Worm (Caenorhabditis elegans): Measurements from ENCODE around the gene Y66A7A.4.

Y66A7A.4 gene

ce11 chrIII:11589311-11589710, 23.1 kb upstream of the Y66A7A.4 start:
- TF ChIP-seq nfya-1 (tag; optimal IDR thresholded peaks at IDR 0.05) (peak; percentile 63), mec-3 (tag; optimal IDR thresholded peaks at IDR 0.05; ENCODE audit: borderline replicate concordance) (no peak)

DNA sequence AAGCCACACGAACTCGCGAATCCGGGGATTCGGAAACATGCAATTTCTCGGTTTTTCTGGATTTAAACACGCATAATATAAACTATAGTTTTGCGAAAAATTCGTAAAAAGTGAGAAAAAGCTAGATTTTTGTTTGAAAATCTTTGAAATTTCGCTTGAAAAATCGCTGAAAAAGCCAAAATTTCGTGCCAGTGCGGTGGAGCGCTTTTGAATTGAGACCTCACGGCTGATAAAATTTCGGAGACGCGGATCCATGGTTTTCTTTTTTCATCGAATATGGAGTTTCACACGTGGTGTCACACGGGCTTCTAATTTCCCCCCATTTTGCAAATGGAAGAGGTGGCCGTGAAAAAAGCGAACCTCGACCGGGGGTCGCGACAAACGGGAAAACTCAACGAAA, 22.2 kb upstream of the Y66A7A.4 start:
- TF ChIP-seq dve-1 (tag; optimal IDR thresholded peaks at IDR 0.05) (no peak), syd-9 (tag; optimal IDR thresholded peaks at IDR 0.05) (no peak), ama-1 (optimal IDR thresholded peaks at IDR 0.05) (no peak), ttx-3 (tag; optimal IDR thresholded peaks at IDR 0.05) (no peak)

- TF ChIP-seq pax-1 (tag; optimal IDR thresholded peaks at IDR 0.05): no peak
- TF ChIP-seq ceh-48 (tag; optimal IDR thresholded peaks at IDR 0.05): peak; percentile 13
Observed at ce11 chrIII:11592096-11592495, 20.3 kb upstream of the Y66A7A.4 start.

- TF ChIP-seq elt-4 (tag; optimal IDR thresholded peaks at IDR 0.05) (no peak), hlh-13 (GFP tag; optimal IDR thresholded peaks at IDR 0.05) (no peak), ttx-3 (tag; optimal IDR thresholded peaks at IDR 0.05) (no peak), ets-4 (tag; optimal IDR thresholded peaks at IDR 0.05) (no peak), ref-2 (tag; optimal IDR thresholded peaks at IDR 0.05) (no peak), ztf-16 (tag; optimal IDR thresholded peaks at IDR 0.05) (no peak), gmeb-2 (tag; optimal IDR thresholded peaks at IDR 0.05) (no peak), ceh-14 (tag; optimal IDR thresholded peaks at IDR 0.05) (no peak), unc-86 (tag; optimal IDR thresholded peaks at IDR 0.05) (no peak), ceh-45 (GFP tag; IDR thresholded peaks at IDR 0.05) (no peak), madf-2 (tag; optimal IDR thresholded peaks at IDR 0.05) (no peak), ceh-18 (tag; optimal IDR thresholded peaks at IDR 0.05) (no peak), pha-2 (tag; optimal IDR thresholded peaks at IDR 0.05) (no peak), sdc-2 (tag; optimal IDR thresholded peaks at IDR 0.05) (no peak)
Observed at ce11 chrIII:11607870-11608269, 4.5 kb upstream of the Y66A7A.4 start, which contains the start of gene Y66D12A.1. TSS of gene Y66D12A.1 (plus strand) at chrIII:11608170.

DNA sequence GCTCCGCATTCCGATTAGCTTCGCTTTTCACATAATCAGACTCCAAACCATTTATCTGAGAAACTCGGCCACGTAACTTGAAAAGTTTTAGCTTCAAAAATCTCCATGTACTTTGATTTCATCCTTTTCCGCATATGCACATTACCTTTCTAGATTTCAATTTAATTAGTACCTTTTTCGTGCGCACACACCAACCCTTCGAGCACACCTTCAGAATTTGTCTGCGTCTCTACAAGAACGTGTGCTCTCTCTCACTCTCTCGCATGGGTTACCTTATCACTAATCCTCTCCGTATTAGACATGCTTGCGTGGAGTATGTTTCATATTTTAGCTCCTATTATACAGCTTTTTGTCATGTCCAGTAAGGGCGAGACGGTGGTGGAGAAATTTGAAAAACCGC, 2.8 kb upstream of the Y66A7A.4 start, which contains the start of gene Y66D12A.30:
TSS of gene Y66D12A.30 (plus strand) at position 301 of the 400 bp plus-strand sequence.
- TF ChIP-seq che-1 (tag; optimal IDR thresholded peaks at IDR 0.05): no peak
- TF ChIP-seq unc-3 (GFP tag; conservative IDR thresholded peaks at IDR 0.05): no peak
- no peak for TF ChIP-seq unc-3 (tag; optimal IDR thresholded peaks at IDR 0.05)
- TF ChIP-seq ceh-14 (tag; optimal IDR thresholded peaks at IDR 0.05): no peak
- TF ChIP-seq hlh-8 (tag; optimal IDR thresholded peaks at IDR 0.05): no peak
- TF ChIP-seq hlh-13 (GFP tag; optimal IDR thresholded peaks at IDR 0.05): no peak
- TF ChIP-seq ztf-16 (tag; optimal IDR thresholded peaks at IDR 0.05): no peak
- no peak for TF ChIP-seq ceh-24 (tag; optimal IDR thresholded peaks at IDR 0.05)
- TF ChIP-seq dve-1 (tag; optimal IDR thresholded peaks at IDR 0.05): no peak
- TF ChIP-seq C08G9.2 (tag; optimal IDR thresholded peaks at IDR 0.05): no peak

ce11 chrIII:11611618-11612247, 674 bp upstream of the Y66A7A.4 start:
- TF ChIP-seq ceh-34 (tag; optimal IDR thresholded peaks at IDR 0.05): no peak
- peak; percentile 73 for TF ChIP-seq elt-4 (tag; optimal IDR thresholded peaks at IDR 0.05)

ce11 chrIII:11614325-11614724, 1.9 kb downstream of the Y66A7A.4 start:
- peak; percentile 73 for TF ChIP-seq ceh-48 (tag; optimal IDR thresholded peaks at IDR 0.05)

ce11 chrIII:11614874-11615273, 2.5 kb downstream of the Y66A7A.4 start:
- TF ChIP-seq pat-9 (tag; optimal IDR thresholded peaks at IDR 0.05): no peak
- peak; percentile 97 for TF ChIP-seq ceh-48 (tag; optimal IDR thresholded peaks at IDR 0.05)

Measured in whole organism, late embryonic.